Worm (Caenorhabditis elegans) whole organism, L2 larva: ENCODE results near the gene C36E6.8.

Experiments
- lsy-2 ChIP-seq, 2 experiments: fragments of 150-350 bp in 1 of 2; sonication (generic microtip) in 1 of 2; optimal IDR thresholded peaks; 2 replicates each; lab custom pipeline; 2014 to 2017; ENCODE audit warnings: missing biosample characterization in 2 of 2, missing genetic modification characterization in 2 of 2
- zag-1 ChIP-seq: fragments of 150-350 bp; optimal IDR thresholded peaks from 2 replicates; lab custom pipeline; 2014; ENCODE audit warnings: missing biosample characterization, missing genetic modification characterization

- TF ChIP-seq zag-1 (tag; lab: Kevin White, UChicago) (no peak), lsy-2 (tag; optimal IDR thresholded peaks at IDR 0.05; lab: Kevin White, UChicago) (no peak)
Measured at ce11 chrX:17456536-17457165, 18.2 kb downstream of the C36E6.8 start, which contains the start of gene mlc-2.
